Worm (Caenorhabditis elegans): ENCODE data around the gene K08E5.6.

DNA sequence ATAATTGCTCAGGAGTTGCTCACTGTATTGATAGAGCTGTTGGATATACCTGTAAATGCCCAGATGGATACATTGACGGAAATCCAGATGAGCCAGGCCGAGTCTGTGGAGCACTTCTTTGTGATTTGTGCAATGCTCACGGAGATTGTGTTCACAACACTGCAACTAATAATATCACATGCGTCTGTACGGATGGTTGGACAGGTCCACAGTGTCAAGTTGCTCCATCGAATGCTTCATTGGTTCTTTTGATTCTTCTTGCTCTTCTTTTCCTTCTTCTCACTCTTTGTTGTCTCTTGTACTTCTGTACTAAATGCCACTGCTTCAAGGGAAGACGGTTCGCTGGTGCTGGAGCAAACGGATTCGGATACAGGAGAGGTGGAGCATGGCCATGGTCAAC lies 41.0 kb downstream of the K08E5.6 start:
- TF ChIP-seq blmp-1 (tag; optimal IDR thresholded peaks at IDR 0.05) (no peak), skn-1 (tag; optimal IDR thresholded peaks at IDR 0.05) (no peak), nhr-84 (tag; optimal IDR thresholded peaks at IDR 0.05) (no peak), egl-27 (tag; optimal IDR thresholded peaks at IDR 0.05) (no peak), jun-1 (tag; optimal IDR thresholded peaks at IDR 0.05) (no peak), elt-3 (tag; optimal IDR thresholded peaks at IDR 0.05) (no peak), lin-39 (tag; optimal IDR thresholded peaks at IDR 0.05) (no peak), zag-1 (tag; optimal IDR thresholded peaks at IDR 0.05) (no peak), ama-1 (optimal IDR thresholded peaks at IDR 0.05) (no peak), unc-62 (GFP tag; optimal IDR thresholded peaks at IDR 0.05) (no peak), fkh-10 (GFP tag; optimal IDR thresholded peaks at IDR 0.05) (no peak), lin-13 (GFP tag; optimal IDR thresholded peaks at IDR 0.05) (no peak)

All from whole organism, L1 larva.